Worm (Caenorhabditis elegans): ENCODE data around the gene irk-1.

Gene irk-1

ce11 chrX:6740282-6740982 is 37.5 kb downstream of the irk-1 start:
- TF ChIP-seq ceh-31 (tag; optimal IDR thresholded peaks at IDR 0.05) = peak; percentile 6
- TF ChIP-seq ztf-16 (tag; optimal IDR thresholded peaks at IDR 0.05) = no peak
- no peak for TF ChIP-seq ceh-45 (GFP tag; IDR thresholded peaks at IDR 0.05)
- no peak for TF ChIP-seq dmd-4 (tag; optimal IDR thresholded peaks at IDR 0.05; ENCODE audit: borderline replicate concordance)
- peak; percentile 39 for TF ChIP-seq unc-42 (tag; optimal IDR thresholded peaks at IDR 0.05)
- no peak for TF ChIP-seq Y22D7AL.16 (tag; optimal IDR thresholded peaks at IDR 0.05)
- TF ChIP-seq gmeb-2 (tag; optimal IDR thresholded peaks at IDR 0.05) = no peak
- no peak for TF ChIP-seq syd-9 (tag; optimal IDR thresholded peaks at IDR 0.05)
- TF ChIP-seq ref-2 (tag; optimal IDR thresholded peaks at IDR 0.05) = peak; percentile 3
- no peak for TF ChIP-seq ets-4 (tag; optimal IDR thresholded peaks at IDR 0.05)

ce11 chrX:6739034-6740008 is 38.6 kb downstream of the irk-1 start:
- TF ChIP-seq odd-2 (tag; optimal IDR thresholded peaks at IDR 0.05) = no peak
- peak; percentile 74 for TF ChIP-seq unc-42 (tag; optimal IDR thresholded peaks at IDR 0.05)
- TF ChIP-seq hlh-30 (tag; optimal IDR thresholded peaks at IDR 0.05; ENCODE audit: insufficient read depth) = peak; percentile 6

ce11 chrX:6738535-6738934 is 39.4 kb downstream of the irk-1 start:
- TF ChIP-seq K02D7.2 (tag; optimal IDR thresholded peaks at IDR 0.05) (no peak), sox-2 (GFP tag; IDR thresholded peaks at IDR 0.05) (no peak), odd-2 (tag; optimal IDR thresholded peaks at IDR 0.05) (no peak)

ce11 chrX:6737329-6738008 is 40.4 kb downstream of the irk-1 start:
- TF ChIP-seq madf-2 (tag; optimal IDR thresholded peaks at IDR 0.05) = no peak
- TF ChIP-seq ceh-22 (tag; optimal IDR thresholded peaks at IDR 0.05) = no peak
- TF ChIP-seq hlh-15 (tag; optimal IDR thresholded peaks at IDR 0.05) = no peak
- TF ChIP-seq gmeb-2 (tag; optimal IDR thresholded peaks at IDR 0.05) = no peak
- TF ChIP-seq ceh-34 (tag; optimal IDR thresholded peaks at IDR 0.05) = peak; percentile 65
- no peak for TF ChIP-seq pha-2 (tag; optimal IDR thresholded peaks at IDR 0.05)
- peak; percentile 55 for TF ChIP-seq nfya-1 (tag; optimal IDR thresholded peaks at IDR 0.05)
- TF ChIP-seq hlh-13 (GFP tag; optimal IDR thresholded peaks at IDR 0.05) = no peak
- peak; percentile 4 for TF ChIP-seq ceh-19 (GFP tag; optimal IDR thresholded peaks at IDR 0.05)
- peak; percentile 70 for TF ChIP-seq ceh-31 (tag; optimal IDR thresholded peaks at IDR 0.05)
- peak; percentile 85 for TF ChIP-seq ref-2 (tag; optimal IDR thresholded peaks at IDR 0.05)
- TF ChIP-seq dmd-4 (tag; optimal IDR thresholded peaks at IDR 0.05; ENCODE audit: borderline replicate concordance) = no peak
- peak; percentile 41 for TF ChIP-seq T23F11.4 (GFP tag; optimal IDR thresholded peaks at IDR 0.05)
- TF ChIP-seq nhr-232 (tag; optimal IDR thresholded peaks at IDR 0.05) = no peak
- no peak for TF ChIP-seq tbx-7 (tag; optimal IDR thresholded peaks at IDR 0.05)
- no peak for TF ChIP-seq Y22D7AL.16 (tag; optimal IDR thresholded peaks at IDR 0.05)
- TF ChIP-seq sdc-2 (tag; optimal IDR thresholded peaks at IDR 0.05) = peak; percentile 3
- no peak for TF ChIP-seq lim-6 (tag; optimal IDR thresholded peaks at IDR 0.05)
- peak; percentile 50 for TF ChIP-seq pqm-1 (tag; optimal IDR thresholded peaks at IDR 0.05)
- TF ChIP-seq unc-86 (tag; optimal IDR thresholded peaks at IDR 0.05) = no peak
- TF ChIP-seq ama-1 (optimal IDR thresholded peaks at IDR 0.05) = no peak
- TF ChIP-seq rnt-1 (tag; optimal IDR thresholded peaks at IDR 0.05) = peak; percentile 92
- TF ChIP-seq elt-2 (tag; optimal IDR thresholded peaks at IDR 0.05) = peak; percentile 80
- peak; percentile 73 for TF ChIP-seq tbx-2 (tag; optimal IDR thresholded peaks at IDR 0.05)
- no peak for TF ChIP-seq elt-4 (tag; optimal IDR thresholded peaks at IDR 0.05)
- no peak for TF ChIP-seq che-1 (tag; optimal IDR thresholded peaks at IDR 0.05)
- TF ChIP-seq ceh-48 (tag; optimal IDR thresholded peaks at IDR 0.05) = no peak
- TF ChIP-seq unc-3 (GFP tag; conservative IDR thresholded peaks at IDR 0.05) = no peak
- TF ChIP-seq unc-3 (tag; optimal IDR thresholded peaks at IDR 0.05) = no peak
- peak; percentile 38 for TF ChIP-seq K09A11.1 (tag; optimal IDR thresholded peaks at IDR 0.05; ENCODE audit: insufficient read depth)
- TF ChIP-seq unc-42 (tag; optimal IDR thresholded peaks at IDR 0.05) = peak; percentile 69
- peak; percentile 41 for TF ChIP-seq dve-1 (tag; optimal IDR thresholded peaks at IDR 0.05)
- TF ChIP-seq mec-3 (tag; optimal IDR thresholded peaks at IDR 0.05; ENCODE audit: borderline replicate concordance) = no peak
- peak; percentile 74 for TF ChIP-seq hlh-30 (tag; optimal IDR thresholded peaks at IDR 0.05; ENCODE audit: insufficient read depth)

Data from whole organism, late embryonic.